Worm (Caenorhabditis elegans) whole organism, midembryonic: ENCODE measurements around the gene F15A4.5.

Experiments used
- T22C8.4 ChIP-seq: fragments of 200-800 bp; sonication (Bioruptor generic); IDR thresholded peaks from 2 replicates; pipeline ENCODE4 v1.3.6; 2022; ENCODE audit warnings: missing genetic modification characterization, missing compliant biosample characterization
- cog-1 ChIP-seq: sonication (generic microtip); optimal IDR thresholded peaks from 2 replicates; lab custom pipeline; 2016; ENCODE audit warnings: missing genetic modification characterization, missing compliant biosample characterization
- flt-1 ChIP-seq: fragments of 200-800 bp; sonication (Bioruptor generic); IDR thresholded peaks from 2 replicates; pipeline ENCODE4 v1.3.6; 2022; ENCODE audit warnings: missing genetic modification characterization, missing compliant biosample characterization
- klf-2 ChIP-seq: fragments of 200-800 bp; sonication (Bioruptor generic); conservative IDR thresholded peaks from 2 replicates; pipeline ENCODE4 v1.3.6; 2022; ENCODE audit warnings: missing genetic modification reagents, missing genetic modification characterization, missing compliant biosample characterization
- med-1 ChIP-seq: sonication (generic microtip); optimal IDR thresholded peaks from 2 replicates; lab custom pipeline; 2017; ENCODE audit warnings: missing genetic modification characterization, mild to moderate bottlenecking, missing compliant biosample characterization, antibody characterized with exemption, missing genetic modification reagents; ENCODE audit not compliant: insufficient read depth
- ref-1 ChIP-seq: fragments of 200-800 bp; sonication (Bioruptor generic); conservative IDR thresholded peaks from 2 replicates; pipeline ENCODE4 v1.3.6; 2022; ENCODE audit warnings: missing genetic modification reagents, missing genetic modification characterization, missing compliant biosample characterization
- tab-1 ChIP-seq: fragments of 200-800 bp; sonication (Bioruptor generic); IDR thresholded peaks from 2 replicates; pipeline ENCODE4 v1.3.6; 2022; ENCODE audit warnings: missing genetic modification characterization, missing compliant biosample characterization
- ztf-23 ChIP-seq: fragments of 200-800 bp; sonication (Bioruptor generic); IDR thresholded peaks from 2 replicates; pipeline ENCODE4 v1.3.6; 2022; ENCODE audit warnings: missing genetic modification reagents, missing genetic modification characterization, missing compliant biosample characterization
- ztf-29 ChIP-seq: fragments of 200-800 bp; sonication (Bioruptor generic); IDR thresholded peaks from 2 replicates; pipeline ENCODE4 v1.3.6; 2022; ENCODE audit warnings: missing genetic modification reagents, missing genetic modification characterization, missing compliant biosample characterization

ce11 chrII:12456633-12457032, 14.4 kb downstream of the F15A4.5 start, which contains the start of gene sre-32:
- no peak for TF ChIP-seq flt-1 (GFP tag; lab: Robert Waterston, UW)
- TF ChIP-seq ref-1 (GFP tag; lab: Robert Waterston, UW): no peak
- TF ChIP-seq T22C8.4: no peak
- no peak for TF ChIP-seq ztf-23 (GFP tag; lab: Robert Waterston, UW)
- no peak for TF ChIP-seq ztf-29 (GFP tag; lab: Robert Waterston, UW)
- 0 out of 2 replicates have a peak, but pooled peaks have one; percentile 42 for TF ChIP-seq tab-1 (GFP tag; lab: Robert Waterston, UW)
- no peak for TF ChIP-seq klf-2 (GFP tag; lab: Robert Waterston, UW)
- no peak for TF ChIP-seq cog-1 (tag; lab: Kevin White, UChicago)
- TF ChIP-seq med-1 (GFP tag; lab: Kevin White, UChicago): no peak
